Worm (Caenorhabditis elegans) whole organism, L4 larva: ENCODE results near the gene shn-1.
A peak's percentile ranks its signal among the peaks of the same experiment; 100 is the strongest.

Experiments used
- Y75B8A.6 ChIP-seq: fragments of 200-800 bp; sonication (Bioruptor generic); IDR thresholded peaks from 2 replicates; pipeline ENCODE4 v1.3.6; 2022; ENCODE audit warnings: missing genetic modification reagents, missing genetic modification characterization, missing compliant biosample characterization
- ZK337.2 ChIP-seq: fragments of 200-800 bp; sonication (Bioruptor generic); IDR thresholded peaks from 2 replicates; pipeline ENCODE4 v1.3.6; 2022; ENCODE audit warnings: missing genetic modification reagents, missing genetic modification characterization, missing compliant biosample characterization
- aha-1 ChIP-seq: fragments of 150-350 bp; peaks from one replicate; lab custom pipeline; 2014; ENCODE audit warnings: missing biosample characterization, missing genetic modification characterization
- ceh-28 ChIP-seq: fragments of 150-350 bp; optimal IDR thresholded peaks from 2 replicates; lab custom pipeline; 2014; ENCODE audit warnings: missing biosample characterization, missing genetic modification reagents, missing genetic modification characterization
- ceh-44 ChIP-seq: fragments of 200-800 bp; sonication (Bioruptor generic); IDR thresholded peaks from 2 replicates; pipeline ENCODE4 v1.3.6; 2022; ENCODE audit warnings: missing genetic modification reagents, missing genetic modification characterization, missing compliant biosample characterization
- ceh-82 ChIP-seq: sonication (generic microtip); optimal IDR thresholded peaks from 2 replicates; lab custom pipeline; 2017; ENCODE audit warnings: missing biosample characterization, missing genetic modification characterization
- cey-2 ChIP-seq: sonication (generic microtip); optimal IDR thresholded peaks from 3 replicates; lab custom pipeline; 2017; ENCODE audit warnings: missing genetic modification characterization, mild to moderate bottlenecking, missing compliant biosample characterization, antibody characterized with exemption, borderline replicate concordance; ENCODE audit not compliant: insufficient read depth
- daf-8 ChIP-seq: fragments of 200-800 bp; sonication (Bioruptor generic); IDR thresholded peaks from 2 replicates; pipeline ENCODE4 v1.3.6; 2022; ENCODE audit warnings: missing genetic modification characterization, missing compliant biosample characterization
- dmd-6 ChIP-seq: fragments of 200-800 bp; sonication (Bioruptor generic); IDR thresholded peaks from 2 replicates; pipeline ENCODE4 v1.3.6; 2022; ENCODE audit warnings: missing genetic modification reagents, missing genetic modification characterization, missing compliant biosample characterization
- dmd-9 ChIP-seq: fragments of 200-800 bp; sonication (Bioruptor generic); IDR thresholded peaks from 2 replicates; pipeline ENCODE4 v1.3.6; 2022; ENCODE audit warnings: missing genetic modification reagents, missing genetic modification characterization, missing compliant biosample characterization
- dve-1 ChIP-seq: sonication (generic microtip); optimal IDR thresholded peaks from 2 replicates; lab custom pipeline; 2017; ENCODE audit warnings: antibody characterized with exemption, mild to moderate bottlenecking, missing genetic modification characterization, missing compliant biosample characterization; ENCODE audit not compliant: insufficient read depth
- egl-27 ChIP-seq: sonication (generic microtip); optimal IDR thresholded peaks from 3 replicates; lab custom pipeline; 2017; ENCODE audit warnings: missing biosample characterization, missing genetic modification reagents, missing genetic modification characterization
- egl-43 ChIP-seq: fragments of 200-800 bp; sonication (Bioruptor generic); IDR thresholded peaks from 2 replicates; pipeline ENCODE4 v1.3.6; 2022; ENCODE audit warnings: missing genetic modification reagents, missing genetic modification characterization, missing compliant biosample characterization
- fkh-10 ChIP-seq: fragments of 150-350 bp; optimal IDR thresholded peaks from 2 replicates; lab custom pipeline; 2014; ENCODE audit warnings: missing biosample characterization, missing genetic modification reagents, missing genetic modification characterization
- fos-1 ChIP-seq: fragments of 150-350 bp; optimal IDR thresholded peaks from 2 replicates; lab custom pipeline; 2014; ENCODE audit warnings: missing biosample characterization, missing genetic modification characterization
- hlh-11 ChIP-seq: fragments of 200-800 bp; sonication (Bioruptor generic); optimal IDR thresholded peaks from 2 replicates; lab custom pipeline; 2018; ENCODE audit warnings: mild to moderate bottlenecking, missing genetic modification characterization, missing compliant biosample characterization
- hmg-1.1 ChIP-seq: fragments of 200-800 bp; sonication (Bioruptor generic); IDR thresholded peaks from 2 replicates; pipeline ENCODE4 v1.3.6; 2022; ENCODE audit warnings: missing genetic modification reagents, missing genetic modification characterization, missing compliant biosample characterization
- lin-13 ChIP-seq: fragments of 150-350 bp; optimal IDR thresholded peaks from 2 replicates; lab custom pipeline; 2014; ENCODE audit warnings: missing biosample characterization, missing genetic modification reagents, missing genetic modification characterization
- lin-39 ChIP-seq: fragments of 150-350 bp; optimal IDR thresholded peaks from 2 replicates; lab custom pipeline; 2014; ENCODE audit warnings: missing biosample characterization, missing genetic modification reagents, missing genetic modification characterization
- mdl-1 ChIP-seq, 2 experiments: fragments of 150-350 bp in 1 of 2; sonication (generic microtip) in 1 of 2; optimal IDR thresholded peaks; 2 replicates each; lab custom pipeline; 2014 to 2017; ENCODE audit warnings: missing biosample characterization in 2 of 2, missing genetic modification characterization in 2 of 2
- mdt-29 ChIP-seq: fragments of 200-800 bp; sonication (Bioruptor generic); IDR thresholded peaks from 2 replicates; pipeline ENCODE4 v1.3.6; 2022; ENCODE audit warnings: missing genetic modification reagents, missing genetic modification characterization, missing compliant biosample characterization
- mep-1 ChIP-seq: fragments of 150-350 bp; sonication (generic microtip); optimal IDR thresholded peaks from 3 replicates; lab custom pipeline; 2014; ENCODE audit warnings: missing biosample characterization, missing genetic modification characterization
- mxl-2 ChIP-seq: fragments of 200-800 bp; sonication (Bioruptor generic); conservative IDR thresholded peaks from 2 replicates; pipeline ENCODE4 v1.3.6; 2022; ENCODE audit warnings: missing genetic modification reagents, missing genetic modification characterization, missing compliant biosample characterization
- nhr-11 ChIP-seq: fragments of 150-350 bp; optimal IDR thresholded peaks from 2 replicates; lab custom pipeline; 2014; ENCODE audit warnings: missing biosample characterization, missing genetic modification characterization
- nhr-28 ChIP-seq: fragments of 150-350 bp; optimal IDR thresholded peaks from 2 replicates; lab custom pipeline; 2014; ENCODE audit warnings: missing biosample characterization, missing genetic modification characterization
- php-3 ChIP-seq: fragments of 200-800 bp; sonication (Bioruptor generic); IDR thresholded peaks from 2 replicates; pipeline ENCODE4 v1.3.6; 2022; ENCODE audit warnings: missing genetic modification reagents, missing genetic modification characterization, missing compliant biosample characterization
- pqm-1 ChIP-seq: sonication (generic microtip); optimal IDR thresholded peaks from 2 replicates; lab custom pipeline; 2017; ENCODE audit warnings: missing biosample characterization, missing genetic modification characterization
- set-16 ChIP-seq: fragments of 200-800 bp; sonication (Bioruptor generic); IDR thresholded peaks from 2 replicates; pipeline ENCODE4 v1.3.6; 2022; ENCODE audit warnings: missing genetic modification reagents, missing genetic modification characterization, missing compliant biosample characterization
- spr-3 ChIP-seq: fragments of 200-800 bp; sonication (Bioruptor generic); optimal IDR thresholded peaks from 2 replicates; lab custom pipeline; 2018; ENCODE audit warnings: mild to moderate bottlenecking, missing genetic modification characterization, missing compliant biosample characterization
- unc-39 ChIP-seq: sonication (generic microtip); optimal IDR thresholded peaks from 2 replicates; lab custom pipeline; 2017; ENCODE audit warnings: missing biosample characterization, missing genetic modification characterization
- unc-62 ChIP-seq, 3 experiments: fragments of 150-350 bp in 1 of 3; sonication (generic microtip); optimal IDR thresholded peaks in 2 of 3; peaks in 1 of 3; 1 replicate in 1 of 3; 2 replicates in 2 of 3; lab custom pipeline; 2014 to 2017; ENCODE audit warnings: missing biosample characterization in 3 of 3, missing genetic modification characterization in 3 of 3, missing genetic modification reagents in 3 of 3, missing genotype in 1 of 3
- zfp-3 ChIP-seq: fragments of 200-800 bp; sonication (Bioruptor generic); conservative IDR thresholded peaks from 2 replicates; pipeline ENCODE4 v1.3.6; 2022; ENCODE audit warnings: missing genetic modification reagents, missing genetic modification characterization, missing compliant biosample characterization
- zip-2 ChIP-seq: fragments of 150-350 bp; optimal IDR thresholded peaks from 2 replicates; lab custom pipeline; 2014; ENCODE audit warnings: missing biosample characterization, missing genetic modification characterization

The shn-1 gene

ce11 chrII:11438417-11438816 is 47.7 kb upstream of the shn-1 start, which contains the start of gene vha-6 (continued):
- TF ChIP-seq dmd-9 (GFP tag; lab: Robert Waterston, UW) = no peak
- TF ChIP-seq fkh-10 = no peak
- peak; percentile 39 for TF ChIP-seq dve-1 (tag; lab: Kevin White, UChicago)
- TF ChIP-seq hmg-1.1 = no peak
- no peak for TF ChIP-seq php-3
- TF ChIP-seq dmd-6 (GFP tag; lab: Robert Waterston, UW) = peak; percentile 67
- no peak for TF ChIP-seq daf-8 (GFP tag; lab: Robert Waterston, UW)
- TF ChIP-seq ceh-28 (tag; lab: Kevin White, UChicago) = no peak
- no peak for TF ChIP-seq fos-1 (tag; lab: Kevin White, UChicago)
- TF ChIP-seq set-16 (GFP tag; lab: Robert Waterston, UW) = no peak
- no peak for TF ChIP-seq ZK337.2
- no peak for TF ChIP-seq egl-43
- no peak for TF ChIP-seq zip-2 (tag; lab: Kevin White, UChicago)
- TF ChIP-seq ceh-44 (GFP tag; lab: Robert Waterston, UW) = no peak
- TF ChIP-seq, all 104 proteins: peak for 8

ce11 chrII:11433942-11434341 is 43.2 kb upstream of the shn-1 start, which contains the start of gene C05D12.5:
C05D12.5 (plus strand) TSS chrII:11434242.
- TF ChIP-seq mdt-29 (GFP tag; lab: Robert Waterston, UW) (no peak), mep-1 (tag; lab: Kevin White, UChicago) (no peak), ceh-82 (no peak), unc-62 (GFP tag; optimal IDR thresholded peaks at IDR 0.05 in 1 of 2; lab: Kevin White, UChicago) (no peak), unc-62 (tag; optimal IDR thresholded peaks at IDR 0.05; lab: Kevin White, UChicago) (no peak), spr-3 (GFP tag; lab: Kevin White, UChicago) (no peak)

- TF ChIP-seq aha-1 (peak; percentile 3), lin-13 (GFP tag; lab: Kevin White, UChicago) (no peak)
Measured at ce11 chrII:11431584-11431983, 40.8 kb upstream of the shn-1 start, which contains the start of gene C05D12.4. C05D12.4 (plus strand) TSS chrII:11431884.

- TF ChIP-seq dmd-6 (GFP tag; lab: Robert Waterston, UW) (peak; percentile 52), pqm-1 (peak; percentile 46), egl-27 (tag; lab: Kevin White, UChicago) (no peak), nhr-28 (peak; percentile 46), cey-2 (no peak), mdl-1 (tag; optimal IDR thresholded peaks at IDR 0.05; lab: Kevin White, UChicago) (no peak), mxl-2 (GFP tag; lab: Robert Waterston, UW) (no peak), nhr-11 (tag; lab: Kevin White, UChicago) (no peak), hlh-11 (tag; lab: Kevin White, UChicago) (peak; percentile 5), unc-39 (tag; lab: Kevin White, UChicago) (no peak), unc-62 (GFP tag; optimal IDR thresholded peaks at IDR 0.05 in 1 of 2; lab: Kevin White, UChicago) (no peak), unc-62 (tag; optimal IDR thresholded peaks at IDR 0.05; lab: Kevin White, UChicago) (no peak), Y75B8A.6 (GFP tag; lab: Robert Waterston, UW) (no peak)
Measured at ce11 chrII:11428599-11428998, 37.8 kb upstream of the shn-1 start.

ce11 chrII:11427322-11427721 is 36.6 kb upstream of the shn-1 start:
- TF ChIP-seq dmd-6 (GFP tag; lab: Robert Waterston, UW) (peak; percentile 90), zfp-3 (no peak), lin-39 (tag; lab: Kevin White, UChicago) (no peak), aha-1 (peak; percentile 9), nhr-11 (tag; lab: Kevin White, UChicago) (no peak), hlh-11 (tag; lab: Kevin White, UChicago) (peak; percentile 14)
